2 fruit fly cellular contexts compared by ENCODE assay signal in the genomic region with DNA sequence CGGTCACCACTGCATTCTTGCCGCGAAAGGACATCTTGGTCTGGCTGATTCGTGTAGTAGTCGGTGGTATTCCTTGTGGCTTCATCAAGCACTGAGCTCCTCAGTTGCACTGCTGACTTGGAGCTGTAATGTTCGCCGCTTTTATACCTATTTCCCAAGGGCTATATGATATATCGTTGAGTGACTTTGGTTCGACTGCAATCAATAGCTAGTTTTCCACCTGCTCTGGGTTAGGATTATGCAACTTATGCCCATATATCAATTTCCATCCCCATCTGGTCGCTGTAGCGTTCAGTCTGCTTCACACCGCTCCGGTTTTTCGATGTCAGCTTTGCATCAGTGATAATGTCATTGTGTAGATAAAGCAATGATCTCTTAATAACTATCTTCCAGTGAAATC.
TF ChIP-seq lines count a peak whose summit lies in the region.

A gene (minus strand): TSS at position 101 of the 400 bp plus-strand sequence.

- no peak for TF ChIP-seq CTCF in whole organism, embryonic (GFP tag; optimal IDR thresholded peaks at IDR 0.05; lab: Kevin White, UChicago)

TF ChIP-seq in whole organism, embryonic, 481 proteins besides CTCF, POLR2A, EP300 and RAD21:
- TF ChIP-seq ato (GFP tag; IDR thresholded peaks at IDR 0.05; lab: Robert Waterston, UW; ENCODE audit: partially characterized antibody) (no peak), Dip3 (GFP tag; optimal IDR thresholded peaks at IDR 0.05; lab: Kevin White, UChicago) (no peak), CG30431 (GFP tag; optimal IDR thresholded peaks at IDR 0.05; lab: Kevin White, UChicago) (no peak), Pdp1 (GFP tag; optimal IDR thresholded peaks at IDR 0.05; lab: Kevin White, UChicago) (peak in 1 of 2 experiments; percentile 0), CG6272 (GFP tag; IDR thresholded peaks at IDR 0.05; lab: Robert Waterston, UW) (no peak), gcm (GFP tag; optimal IDR thresholded peaks at IDR 0.05; lab: Kevin White, UChicago) (no peak), Med (GFP tag; lab: Kevin White, UChicago) (peak; percentile 57), CG8089 (GFP tag; optimal IDR thresholded peaks at IDR 0.05; lab: Kevin White, UChicago) (no peak)

TF ChIP-seq in whole organism, prepupa, 60 proteins besides CTCF, POLR2A, EP300 and RAD21:
- peak; percentile 1 for TF ChIP-seq Eip78C (GFP tag; lab: Kevin White, UChicago)
- TF ChIP-seq CG6808 (GFP tag; optimal IDR thresholded peaks at IDR 0.05; lab: Kevin White, UChicago) = no peak
